Worm (Caenorhabditis elegans) whole organism, L2 larva: Measurements from ENCODE around the gene rsp-2.

ENCODE experiments used
- C34F6.9 ChIP-seq: fragments of 150-350 bp; optimal IDR thresholded peaks from 2 replicates; lab custom pipeline; 2014; ENCODE audit warnings: missing biosample characterization, missing genetic modification characterization
- F13H6.1 ChIP-seq: sonication (generic microtip); optimal IDR thresholded peaks from 2 replicates; lab custom pipeline; 2016; ENCODE audit warnings: missing genetic modification characterization, missing compliant biosample characterization
- R02D3.7 ChIP-seq: fragments of 150-350 bp; optimal IDR thresholded peaks from 2 replicates; lab custom pipeline; 2014; ENCODE audit warnings: missing biosample characterization, missing genetic modification characterization
- Y55F3AM.14 ChIP-seq: fragments of 200-800 bp; sonication (Bioruptor generic); optimal IDR thresholded peaks from 2 replicates; lab custom pipeline; 2018; ENCODE audit warnings: mild to moderate bottlenecking, missing genetic modification characterization, missing compliant biosample characterization
- ZK546.5 ChIP-seq: sonication (generic microtip); optimal IDR thresholded peaks from 2 replicates; lab custom pipeline; 2017; ENCODE audit warnings: missing biosample characterization, missing genetic modification characterization
- alr-1 ChIP-seq: fragments of 150-350 bp; optimal IDR thresholded peaks from 2 replicates; lab custom pipeline; 2014; ENCODE audit warnings: missing biosample characterization, missing genetic modification characterization
- aly-2 ChIP-seq: fragments of 150-350 bp; optimal IDR thresholded peaks from 2 replicates; lab custom pipeline; 2014; ENCODE audit warnings: missing biosample characterization, missing genetic modification characterization
- ama-1 ChIP-seq: fragments of 150-350 bp; optimal IDR thresholded peaks from 2 replicates; lab custom pipeline; 2018; ENCODE audit warnings: inconsistent platforms
- blmp-1 ChIP-seq: sonication (generic microtip); optimal IDR thresholded peaks from 2 replicates; lab custom pipeline; 2017; ENCODE audit warnings: missing genetic modification characterization, mild to moderate bottlenecking, missing compliant biosample characterization, antibody characterized with exemption, moderate library complexity; ENCODE audit not compliant: insufficient read depth
- ceh-16 ChIP-seq: fragments of 150-350 bp; optimal IDR thresholded peaks from 2 replicates; lab custom pipeline; 2014; ENCODE audit warnings: missing biosample characterization, missing genetic modification characterization
- ceh-82 ChIP-seq: fragments of 150-350 bp; optimal IDR thresholded peaks from 2 replicates; lab custom pipeline; 2014; ENCODE audit warnings: missing biosample characterization, missing genetic modification characterization
- crh-2 ChIP-seq: sonication (generic microtip); optimal IDR thresholded peaks from 2 replicates; lab custom pipeline; 2017; ENCODE audit warnings: missing biosample characterization, missing genetic modification characterization
- dmd-4 ChIP-seq: sonication (generic microtip); optimal IDR thresholded peaks from 2 replicates; lab custom pipeline; 2017; ENCODE audit warnings: missing biosample characterization, missing genetic modification characterization
- egl-27 ChIP-seq: sonication (generic microtip); optimal IDR thresholded peaks from 3 replicates; lab custom pipeline; 2017; ENCODE audit warnings: missing biosample characterization, missing genetic modification reagents, missing genetic modification characterization
- elt-1 ChIP-seq: fragments of 150-350 bp; optimal IDR thresholded peaks from 2 replicates; lab custom pipeline; 2014; ENCODE audit warnings: missing biosample characterization, missing genetic modification characterization
- elt-3 ChIP-seq: sonication (generic microtip); optimal IDR thresholded peaks from 2 replicates; lab custom pipeline; 2017; ENCODE audit warnings: missing biosample characterization, missing genetic modification characterization
- fos-1 ChIP-seq: fragments of 150-350 bp; optimal IDR thresholded peaks from 2 replicates; lab custom pipeline; 2014; ENCODE audit warnings: missing biosample characterization, missing genetic modification characterization
- gmeb-1 ChIP-seq: fragments of 150-350 bp; optimal IDR thresholded peaks from 2 replicates; lab custom pipeline; 2014; ENCODE audit warnings: missing biosample characterization, missing genetic modification characterization
- lin-11 ChIP-seq: fragments of 150-350 bp; sonication (generic microtip); optimal IDR thresholded peaks from 2 replicates; lab custom pipeline; 2014; ENCODE audit warnings: missing biosample characterization, missing genetic modification characterization, inconsistent platforms, mixed read lengths
- lin-13 ChIP-seq: fragments of 150-350 bp; optimal IDR thresholded peaks from 2 replicates; lab custom pipeline; 2014; ENCODE audit warnings: missing biosample characterization, missing genetic modification reagents, missing genetic modification characterization
- lin-39 ChIP-seq: fragments of 150-350 bp; optimal IDR thresholded peaks from 2 replicates; lab custom pipeline; 2014; ENCODE audit warnings: missing biosample characterization, missing genetic modification reagents, missing genetic modification characterization
- lsy-2 ChIP-seq, 2 experiments: fragments of 150-350 bp in 1 of 2; sonication (generic microtip) in 1 of 2; optimal IDR thresholded peaks; 2 replicates each; lab custom pipeline; 2014 to 2017; ENCODE audit warnings: missing biosample characterization in 2 of 2, missing genetic modification characterization in 2 of 2
- mab-5 ChIP-seq: fragments of 150-350 bp; optimal IDR thresholded peaks from 2 replicates; lab custom pipeline; 2014; ENCODE audit warnings: missing biosample characterization, missing genetic modification characterization
- mbf-1 ChIP-seq: sonication (generic microtip); optimal IDR thresholded peaks from 2 replicates; lab custom pipeline; 2017; ENCODE audit warnings: missing biosample characterization, missing genetic modification characterization
- mdl-1 ChIP-seq, 2 experiments: fragments of 150-350 bp in 1 of 2; sonication (generic microtip) in 1 of 2; optimal IDR thresholded peaks; 2 replicates each; lab custom pipeline; 2017; ENCODE audit warnings: missing biosample characterization in 2 of 2, missing genetic modification characterization in 2 of 2
- nhr-10 ChIP-seq: sonication (generic microtip); optimal IDR thresholded peaks from 2 replicates; lab custom pipeline; 2017; ENCODE audit warnings: missing biosample characterization, missing genetic modification characterization
- nhr-11 ChIP-seq: fragments of 150-350 bp; optimal IDR thresholded peaks from 2 replicates; lab custom pipeline; 2014; ENCODE audit warnings: missing biosample characterization, missing genetic modification characterization
- nhr-12 ChIP-seq: fragments of 150-350 bp; optimal IDR thresholded peaks from 2 replicates; lab custom pipeline; 2014; ENCODE audit warnings: missing biosample characterization, missing genetic modification characterization
- nhr-129 ChIP-seq: fragments of 150-350 bp; optimal IDR thresholded peaks from 2 replicates; lab custom pipeline; 2014; ENCODE audit warnings: missing biosample characterization, missing genetic modification characterization
- nhr-21 ChIP-seq: fragments of 150-350 bp; optimal IDR thresholded peaks from 2 replicates; lab custom pipeline; 2014; ENCODE audit warnings: missing biosample characterization, missing genetic modification characterization
- nhr-23 ChIP-seq: fragments of 150-350 bp; optimal IDR thresholded peaks from 2 replicates; lab custom pipeline; 2014; ENCODE audit warnings: missing biosample characterization, missing genetic modification reagents, missing genetic modification characterization
- nhr-237 ChIP-seq: fragments of 150-350 bp; optimal IDR thresholded peaks from 2 replicates; lab custom pipeline; 2014; ENCODE audit warnings: missing biosample characterization, missing genetic modification characterization
- nhr-25 ChIP-seq: fragments of 150-350 bp; sonication (generic microtip); optimal IDR thresholded peaks from 3 replicates; lab custom pipeline; 2014; ENCODE audit warnings: missing biosample characterization, missing genetic modification characterization
- nhr-6 ChIP-seq: fragments of 150-350 bp; optimal IDR thresholded peaks from 2 replicates; lab custom pipeline; 2014; ENCODE audit warnings: missing biosample characterization, missing genetic modification characterization
- nhr-77 ChIP-seq: fragments of 150-350 bp; optimal IDR thresholded peaks from 2 replicates; lab custom pipeline; 2014; ENCODE audit warnings: missing biosample characterization, missing genetic modification characterization
- peb-1 ChIP-seq: fragments of 150-350 bp; optimal IDR thresholded peaks from 2 replicates; lab custom pipeline; 2014; ENCODE audit warnings: missing biosample characterization, missing genetic modification characterization
- sem-4 ChIP-seq: fragments of 150-350 bp; optimal IDR thresholded peaks from 2 replicates; lab custom pipeline; 2014; ENCODE audit warnings: missing biosample characterization, missing genetic modification reagents, missing genetic modification characterization
- skn-1 ChIP-seq: sonication (generic microtip); optimal IDR thresholded peaks from 2 replicates; lab custom pipeline; 2017; ENCODE audit warnings: missing biosample characterization, missing genetic modification characterization
- sma-3 ChIP-seq: sonication (generic microtip); optimal IDR thresholded peaks from 2 replicates; lab custom pipeline; 2016; ENCODE audit warnings: missing genetic modification reagents, missing genetic modification characterization, missing compliant biosample characterization
- sma-9 ChIP-seq, 2 experiments: fragments of 150-350 bp in 1 of 2; sonication (generic microtip) in 1 of 2; optimal IDR thresholded peaks; 2 replicates each; lab custom pipeline; 2014 to 2016; ENCODE audit warnings: missing genetic modification characterization in 2 of 2, mild to moderate bottlenecking in 1 of 2, missing biosample characterization in 1 of 2, missing compliant biosample characterization in 1 of 2, missing genetic modification reagents in 1 of 2, moderate library complexity in 1 of 2
- snpc-4 ChIP-seq: fragments of 150-350 bp; optimal IDR thresholded peaks from 2 replicates; lab custom pipeline; 2014; ENCODE audit warnings: missing biosample characterization, missing genetic modification characterization
- unc-39 ChIP-seq: fragments of 150-350 bp; optimal IDR thresholded peaks from 2 replicates; lab custom pipeline; 2014; ENCODE audit warnings: missing biosample characterization, missing genetic modification characterization
- unc-55 ChIP-seq: fragments of 150-350 bp; sonication (generic microtip); optimal IDR thresholded peaks from 3 replicates; lab custom pipeline; 2014; ENCODE audit warnings: missing biosample characterization, missing genetic modification reagents, missing genetic modification characterization
- unc-62 ChIP-seq: fragments of 150-350 bp; optimal IDR thresholded peaks from 2 replicates; lab custom pipeline; 2014; ENCODE audit warnings: missing biosample characterization, missing genetic modification reagents, missing genetic modification characterization
- zag-1 ChIP-seq: fragments of 150-350 bp; optimal IDR thresholded peaks from 2 replicates; lab custom pipeline; 2014; ENCODE audit warnings: missing biosample characterization, missing genetic modification characterization
- ztf-1 ChIP-seq: fragments of 200-800 bp; sonication (Bioruptor generic); conservative IDR thresholded peaks from 2 replicates; pipeline ENCODE4 v1.3.6; 2022; ENCODE audit warnings: missing genetic modification characterization, missing compliant biosample characterization
- ztf-11 ChIP-seq: sonication (generic microtip); optimal IDR thresholded peaks from 2 replicates; lab custom pipeline; 2017; ENCODE audit warnings: missing biosample characterization, missing genetic modification characterization
- ztf-4 ChIP-seq: fragments of 150-350 bp; optimal IDR thresholded peaks from 2 replicates; lab custom pipeline; 2014; ENCODE audit warnings: missing biosample characterization, missing genetic modification characterization

The rsp-2 gene

DNA sequence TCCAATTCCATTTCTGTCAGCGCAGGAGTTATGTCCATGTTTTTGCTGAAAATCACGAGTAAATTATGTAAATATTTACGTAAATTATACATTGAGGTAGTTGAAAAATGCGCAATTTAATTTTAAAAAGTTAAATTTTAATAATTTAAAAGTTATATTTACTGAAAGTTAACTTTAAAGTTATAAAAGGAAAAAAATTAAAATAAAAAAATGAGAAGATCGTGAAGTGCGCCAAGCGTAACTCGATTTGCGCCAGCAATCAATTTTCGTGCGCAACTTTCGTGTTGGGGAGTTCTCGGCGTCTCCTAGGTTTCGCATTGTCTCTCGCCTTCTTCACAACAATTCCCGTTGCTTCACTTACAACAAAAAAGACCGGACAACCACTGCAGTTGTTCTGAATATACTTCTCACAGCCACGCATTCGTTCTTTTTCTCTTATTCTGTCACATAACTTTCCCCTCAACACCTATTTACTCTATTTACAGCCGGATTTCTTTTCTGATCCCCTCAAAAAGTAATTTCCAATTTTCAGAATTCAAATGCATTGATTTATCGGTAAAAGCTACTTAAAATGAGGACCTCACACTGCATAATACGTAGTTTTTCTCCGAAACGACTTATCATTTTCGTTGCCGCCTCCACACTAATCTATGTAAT is 20.9 kb upstream of the rsp-2 start, which contains the start of the genes metl-1 and W02B12.11 (continued):
- TF ChIP-seq nhr-77 (no peak), alr-1 (tag; lab: Kevin White, UChicago) (no peak)

ce11 chrII:11472542-11472941 is 19.8 kb upstream of the rsp-2 start:
- no peak for TF ChIP-seq dmd-4 (tag; lab: Kevin White, UChicago)
- peak; percentile 21 for TF ChIP-seq C34F6.9 (tag; lab: Kevin White, UChicago)
- no peak for TF ChIP-seq nhr-23 (tag; lab: Kevin White, UChicago)
- peak; percentile 81 for TF ChIP-seq fos-1 (tag; lab: Kevin White, UChicago)
- no peak for TF ChIP-seq ceh-82 (tag; lab: Kevin White, UChicago)
- no peak for TF ChIP-seq ztf-4 (tag; lab: Kevin White, UChicago)
- no peak for TF ChIP-seq peb-1 (tag; lab: Kevin White, UChicago)
- TF ChIP-seq sma-9 (GFP tag; optimal IDR thresholded peaks at IDR 0.05; lab: Kevin White, UChicago): peak; percentile 80
- no peak for TF ChIP-seq sma-9 (tag; optimal IDR thresholded peaks at IDR 0.05; lab: Kevin White, UChicago)
- no peak for TF ChIP-seq nhr-12 (tag; lab: Kevin White, UChicago)
- TF ChIP-seq ztf-1 (GFP tag; lab: Robert Waterston, UW): no peak
- TF ChIP-seq gmeb-1: peak; percentile 25
- peak; percentile 95 for TF ChIP-seq blmp-1 (tag; lab: Kevin White, UChicago)
- no peak for TF ChIP-seq snpc-4 (tag; lab: Kevin White, UChicago)
- TF ChIP-seq zag-1: no peak
- TF ChIP-seq ZK546.5: no peak
- TF ChIP-seq sem-4 (tag; lab: Kevin White, UChicago): peak; percentile 21
- TF ChIP-seq ceh-16 (tag; lab: Kevin White, UChicago): no peak
- TF ChIP-seq unc-39 (tag; lab: Kevin White, UChicago): no peak
- no peak for TF ChIP-seq lin-11 (tag; lab: Kevin White, UChicago)
- no peak for TF ChIP-seq nhr-237 (tag; lab: Kevin White, UChicago)
- TF ChIP-seq unc-62 (GFP tag; lab: Kevin White, UChicago): no peak
- TF ChIP-seq aly-2: no peak
- TF ChIP-seq crh-2 (tag; lab: Kevin White, UChicago): peak; percentile 42
- TF ChIP-seq Y55F3AM.14 (GFP tag; lab: Kevin White, UChicago): no peak
- no peak for TF ChIP-seq nhr-77
- TF ChIP-seq elt-3 (tag; lab: Kevin White, UChicago): no peak
- peak; percentile 62 for TF ChIP-seq nhr-25 (tag; lab: Kevin White, UChicago)
- no peak for TF ChIP-seq mbf-1
- TF ChIP-seq nhr-129: peak; percentile 36
- no peak for TF ChIP-seq lin-13 (GFP tag; lab: Kevin White, UChicago)
- TF ChIP-seq elt-1 (tag; lab: Kevin White, UChicago): no peak
- TF ChIP-seq egl-27: no peak
- TF ChIP-seq sma-3 (GFP tag; lab: Kevin White, UChicago): peak; percentile 53
- no peak for TF ChIP-seq mab-5 (tag; lab: Kevin White, UChicago)
- TF ChIP-seq nhr-11: no peak
- TF ChIP-seq nhr-21 (tag; lab: Kevin White, UChicago): peak; percentile 79
- no peak for TF ChIP-seq lin-39
- no peak for TF ChIP-seq nhr-10 (tag; lab: Kevin White, UChicago)
- TF ChIP-seq unc-55 (GFP tag; lab: Kevin White, UChicago): no peak
- peak in 1 of 2 experiments; percentile 55 for TF ChIP-seq mdl-1 (tag; optimal IDR thresholded peaks at IDR 0.05; lab: Kevin White, UChicago)
- TF ChIP-seq lsy-2 (tag; optimal IDR thresholded peaks at IDR 0.05; lab: Kevin White, UChicago): peak in 1 of 2 experiments; percentile 23
- TF ChIP-seq ama-1 (lab: Kevin White, UChicago): no peak
- no peak for TF ChIP-seq nhr-6 (tag; lab: Kevin White, UChicago)
- TF ChIP-seq alr-1 (tag; lab: Kevin White, UChicago): no peak
- TF ChIP-seq R02D3.7 (tag; lab: Kevin White, UChicago): no peak
- no peak for TF ChIP-seq skn-1 (tag; lab: Kevin White, UChicago)
- no peak for TF ChIP-seq ztf-11 (tag; lab: Kevin White, UChicago)
- TF ChIP-seq F13H6.1: no peak
